Worm (Caenorhabditis elegans): ENCODE measurements around the gene spp-20.

The spp-20 gene

DNA sequence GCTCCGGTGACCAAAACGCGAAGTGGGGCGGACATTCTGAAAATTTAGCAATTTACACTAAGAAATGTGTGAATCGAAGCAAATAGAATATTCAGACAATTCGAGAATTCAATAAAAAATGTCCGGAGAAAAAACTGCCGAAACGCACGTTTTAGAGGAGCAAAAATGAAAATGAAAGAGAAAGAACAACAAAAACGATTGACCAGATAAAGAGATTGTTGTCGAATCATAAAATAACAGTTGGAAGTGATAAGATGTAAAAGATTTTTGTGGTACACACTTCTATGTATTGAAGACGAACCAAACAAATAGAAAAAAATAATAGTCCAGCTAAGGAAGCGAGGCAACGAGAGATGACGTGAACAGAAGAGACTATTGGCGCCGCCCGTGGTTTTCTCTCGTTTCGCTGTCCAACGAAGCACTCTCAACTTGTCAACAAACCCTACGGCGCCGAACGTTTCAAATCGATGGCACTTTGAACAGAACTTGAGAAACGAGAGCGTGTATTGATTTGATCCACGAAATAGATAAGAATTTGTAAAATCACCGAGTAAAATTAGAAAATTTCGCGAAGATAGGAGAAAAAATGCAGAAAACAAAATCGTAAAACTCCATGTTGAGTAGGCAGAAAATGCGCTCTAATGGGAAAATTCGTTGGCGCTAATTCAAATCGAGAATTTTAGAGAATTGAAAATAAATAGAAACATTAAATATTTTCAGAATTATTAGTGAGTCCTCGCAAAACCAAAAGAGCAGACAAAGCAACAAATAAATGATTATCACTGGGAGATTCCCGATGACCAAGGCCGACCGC is 41.3 kb downstream of the spp-20 start, which contains the start of gene mdh-1:
TSS of gene mdh-1 (minus strand) at position 36 of the 814 bp plus-strand sequence.
- TF ChIP-seq alr-1 (tag; optimal IDR thresholded peaks at IDR 0.05; ENCODE audit: borderline replicate concordance) (no peak), aly-2 (tag; optimal IDR thresholded peaks at IDR 0.05) (no peak), zip-4 (GFP tag; optimal IDR thresholded peaks at IDR 0.05) (no peak), elt-2 (tag; optimal IDR thresholded peaks at IDR 0.05) (peak; percentile 29), mep-1 (tag; optimal IDR thresholded peaks at IDR 0.05) (peak; percentile 7), pax-3 (tag; optimal IDR thresholded peaks at IDR 0.05) (peak; percentile 11), fkh-8 (tag; optimal IDR thresholded peaks at IDR 0.05) (peak; percentile 33), nhr-76 (tag; optimal IDR thresholded peaks at IDR 0.05) (no peak), lin-35 (GFP tag; optimal IDR thresholded peaks at IDR 0.05) (peak; percentile 30 to 71), nhr-47 (tag; optimal IDR thresholded peaks at IDR 0.05) (peak; percentile 13), elt-3 (tag; optimal IDR thresholded peaks at IDR 0.05) (peak in 1 of 6 experiments; percentile 40), efl-1 (optimal IDR thresholded peaks at IDR 0.05) (peak in 1 of 2 experiments; percentile 75), efl-1 (GFP tag; optimal IDR thresholded peaks at IDR 0.05 in 1 of 2) (peak; percentile 72 to 96), ceh-63 (GFP tag; optimal IDR thresholded peaks at IDR 0.05) (no peak), snu-23 (GFP tag; optimal IDR thresholded peaks at IDR 0.05) (no peak), nhr-19 (GFP tag; conservative IDR thresholded peaks at IDR 0.05) (no peak), xbp-1 (tag; optimal IDR thresholded peaks at IDR 0.05) (no peak), ceh-82 (tag; optimal IDR thresholded peaks at IDR 0.05) (no peak), sox-4 (tag; optimal IDR thresholded peaks at IDR 0.05) (no peak), nhr-85 (tag) (peak; percentile 30), lin-14 (GFP tag; optimal IDR thresholded peaks at IDR 0.05) (peak; percentile 58), egl-27 (tag; optimal IDR thresholded peaks at IDR 0.05) (peak in 1 of 2 experiments; percentile 25), hlh-4 (tag; optimal IDR thresholded peaks at IDR 0.05) (no peak), nhr-77 (tag; optimal IDR thresholded peaks at IDR 0.05) (no peak), unc-86 (tag; optimal IDR thresholded peaks at IDR 0.05) (no peak), unc-30 (tag; optimal IDR thresholded peaks at IDR 0.05) (no peak), dpl-1 (GFP tag; optimal IDR thresholded peaks at IDR 0.05) (peak; percentile 44 to 79 (median 53)), blmp-1 (tag; optimal IDR thresholded peaks at IDR 0.05) (peak; percentile 62), aha-1 (tag; optimal IDR thresholded peaks at IDR 0.05) (no peak)

DNA sequence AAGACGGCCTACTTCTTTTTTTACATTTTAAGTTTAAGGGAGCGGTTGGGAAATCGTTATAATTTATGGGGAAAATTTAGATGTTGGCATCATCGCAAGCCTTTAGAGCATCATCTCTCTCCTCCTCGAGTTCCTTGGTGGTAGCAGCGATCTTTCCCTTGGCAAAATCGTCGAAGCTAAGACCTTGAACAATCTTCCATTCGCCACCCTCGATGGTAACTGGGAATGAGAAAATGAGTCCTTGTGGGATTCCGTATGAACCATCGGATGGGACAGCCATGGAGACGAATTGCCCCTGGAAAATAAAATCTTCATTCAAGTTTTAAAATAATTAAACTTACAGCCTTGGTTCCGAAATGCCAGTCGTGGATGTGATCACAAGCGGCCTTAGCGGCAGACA is 42.7 kb downstream of the spp-20 start:
- TF ChIP-seq unc-98 (GFP tag; IDR thresholded peaks at IDR 0.05) (no peak), egl-13 (tag; optimal IDR thresholded peaks at IDR 0.05) (no peak), mep-1 (tag; optimal IDR thresholded peaks at IDR 0.05) (no peak), snu-23 (GFP tag; optimal IDR thresholded peaks at IDR 0.05) (no peak), nhr-85 (tag) (no peak), unc-62 (GFP tag; optimal IDR thresholded peaks at IDR 0.05) (no peak), nhr-71 (tag; optimal IDR thresholded peaks at IDR 0.05) (no peak), nhr-76 (tag; optimal IDR thresholded peaks at IDR 0.05) (no peak)

DNA sequence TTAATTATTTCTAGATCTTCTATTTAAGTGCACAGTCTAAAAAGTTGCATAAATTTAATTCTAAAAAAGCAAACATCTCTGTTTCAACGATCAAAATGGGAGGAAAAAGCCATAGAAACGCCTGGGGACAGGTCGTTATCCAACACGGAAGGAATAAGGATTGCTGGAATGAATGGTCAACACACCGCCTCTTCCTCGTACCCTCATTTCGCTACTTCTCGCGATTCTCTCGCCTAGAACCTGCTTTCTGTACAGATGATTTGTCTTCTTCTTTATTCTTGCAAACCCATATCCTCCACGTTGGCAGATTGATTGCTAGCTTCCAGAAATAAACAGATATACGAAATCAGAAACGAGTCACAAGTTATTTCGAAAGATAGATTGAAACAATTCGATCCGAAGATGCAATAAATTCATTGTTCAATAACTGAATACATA is 43.1 kb downstream of the spp-20 start, which contains the start of gene dpy-11:
TSS of gene dpy-11 (minus strand) at position 354 of the 438 bp plus-strand sequence.
- TF ChIP-seq hlh-4 (tag; optimal IDR thresholded peaks at IDR 0.05) (no peak), nhr-12 (tag; optimal IDR thresholded peaks at IDR 0.05) (no peak), ztf-4 (tag; optimal IDR thresholded peaks at IDR 0.05) (peak; percentile 60), egl-13 (tag; optimal IDR thresholded peaks at IDR 0.05) (no peak), aly-2 (tag; optimal IDR thresholded peaks at IDR 0.05) (peak; percentile 77), nhr-47 (tag; optimal IDR thresholded peaks at IDR 0.05) (peak; percentile 13), lsy-2 (tag; optimal IDR thresholded peaks at IDR 0.05) (no peak), irx-1 (tag; optimal IDR thresholded peaks at IDR 0.05) (no peak), ceh-82 (tag; optimal IDR thresholded peaks at IDR 0.05) (peak in 1 of 3 experiments; percentile 11), nhr-84 (tag; optimal IDR thresholded peaks at IDR 0.05) (no peak), lin-14 (GFP tag; optimal IDR thresholded peaks at IDR 0.05) (peak; percentile 39), jun-1 (tag; optimal IDR thresholded peaks at IDR 0.05) (no peak), tbx-2 (tag; optimal IDR thresholded peaks at IDR 0.05) (no peak), lin-15B (tag; optimal IDR thresholded peaks at IDR 0.05) (no peak), C16A3.4 (tag; optimal IDR thresholded peaks at IDR 0.05) (no peak), nhr-71 (tag; optimal IDR thresholded peaks at IDR 0.05) (peak; percentile 64), zip-4 (GFP tag; optimal IDR thresholded peaks at IDR 0.05) (no peak), sup-37 (GFP tag; optimal IDR thresholded peaks at IDR 0.05) (no peak), sox-4 (tag; optimal IDR thresholded peaks at IDR 0.05) (no peak), nhr-85 (tag) (peak; percentile 70), nhr-20 (tag; optimal IDR thresholded peaks at IDR 0.05) (no peak), hpl-2 (GFP tag; optimal IDR thresholded peaks at IDR 0.05) (no peak), nhr-77 (tag; optimal IDR thresholded peaks at IDR 0.05) (no peak), ceh-90 (tag; optimal IDR thresholded peaks at IDR 0.05) (no peak), ama-1 (optimal IDR thresholded peaks at IDR 0.05) (peak; percentile 92), vab-15 (tag; optimal IDR thresholded peaks at IDR 0.05) (no peak), xbp-1 (tag; optimal IDR thresholded peaks at IDR 0.05) (no peak)

Data from whole organism, L1 larva.